Worm (Caenorhabditis elegans) whole organism, L1 larva: ENCODE measurements around the gene smg-6.
A peak's percentile ranks its signal among the peaks of the same experiment; 100 is the strongest.

ENCODE experiments used
- C04F5.9 ChIP-seq: sonication (generic microtip); optimal IDR thresholded peaks from 2 replicates; lab custom pipeline; 2016; ENCODE audit warnings: missing genetic modification characterization, missing compliant biosample characterization
- alr-1 ChIP-seq: fragments of 200-800 bp; sonication (Bioruptor generic); optimal IDR thresholded peaks from 2 replicates; lab custom pipeline; 2018; ENCODE audit warnings: borderline replicate concordance, mild to moderate bottlenecking, missing genetic modification characterization, missing compliant biosample characterization
- ama-1 ChIP-seq: fragments of 150-350 bp; optimal IDR thresholded peaks from 2 replicates; lab custom pipeline; 2014
- ceh-63 ChIP-seq: fragments of 200-800 bp; sonication (Bioruptor generic); optimal IDR thresholded peaks from 2 replicates; lab custom pipeline; 2018; ENCODE audit warnings: mild to moderate bottlenecking, missing genetic modification characterization, missing compliant biosample characterization
- ceh-8 ChIP-seq: fragments of 200-800 bp; sonication (Bioruptor generic); optimal IDR thresholded peaks from 2 replicates; lab custom pipeline; 2018; ENCODE audit warnings: mild to moderate bottlenecking, missing genetic modification characterization, moderate library complexity, missing compliant biosample characterization
- ceh-88 ChIP-seq: fragments of 200-800 bp; sonication (Bioruptor generic); IDR thresholded peaks from 2 replicates; pipeline ENCODE4 v1.3.6; 2022; ENCODE audit warnings: missing genetic modification characterization, missing compliant biosample characterization
- ceh-90 ChIP-seq: sonication (generic microtip); optimal IDR thresholded peaks from 2 replicates; lab custom pipeline; 2016; ENCODE audit warnings: missing genetic modification characterization, missing compliant biosample characterization
- efl-1 ChIP-seq, 4 experiments: fragments of 150-350 bp; optimal IDR thresholded peaks in 3 of 4; peaks in 1 of 4; 1 replicate in 1 of 4; 2 replicates in 3 of 4; lab custom pipeline; 2014; ENCODE audit warnings: missing biosample characterization in 2 of 4, missing genetic modification characterization in 2 of 4, missing genetic modification reagents in 2 of 4
- elt-2 ChIP-seq: sonication (generic microtip); optimal IDR thresholded peaks from 2 replicates; lab custom pipeline; 2016; ENCODE audit warnings: missing genetic modification characterization, mild to moderate bottlenecking, inconsistent platforms, missing compliant biosample characterization, missing genetic modification reagents
- fkh-4 ChIP-seq: sonication (generic microtip); optimal IDR thresholded peaks from 2 replicates; lab custom pipeline; 2016; ENCODE audit warnings: missing compliant biosample characterization, missing genetic modification characterization, borderline replicate concordance
- fkh-8 ChIP-seq: sonication (generic microtip); optimal IDR thresholded peaks from 2 replicates; lab custom pipeline; 2016; ENCODE audit warnings: mild to moderate bottlenecking, missing genetic modification characterization, missing compliant biosample characterization
- fos-1 ChIP-seq: fragments of 150-350 bp; optimal IDR thresholded peaks from 2 replicates; lab custom pipeline; 2014; ENCODE audit warnings: missing biosample characterization, missing genetic modification characterization
- hlh-17 ChIP-seq: fragments of 200-800 bp; sonication (Bioruptor generic); optimal IDR thresholded peaks from 2 replicates; lab custom pipeline; 2018; ENCODE audit warnings: missing genetic modification characterization, mild to moderate bottlenecking, missing compliant biosample characterization, moderate library complexity, borderline replicate concordance
- hlh-4 ChIP-seq: sonication (generic microtip); optimal IDR thresholded peaks from 2 replicates; lab custom pipeline; 2016; ENCODE audit warnings: mild to moderate bottlenecking, missing genetic modification characterization, missing compliant biosample characterization
- hpl-2 ChIP-seq: fragments of 150-350 bp; optimal IDR thresholded peaks from 2 replicates; lab custom pipeline; 2014; ENCODE audit warnings: missing biosample characterization, missing genetic modification reagents, missing genetic modification characterization
- irx-1 ChIP-seq: sonication (generic microtip); optimal IDR thresholded peaks from 2 replicates; lab custom pipeline; 2016; ENCODE audit warnings: missing genetic modification characterization, missing compliant biosample characterization
- jun-1 ChIP-seq: fragments of 150-350 bp; optimal IDR thresholded peaks from 2 replicates; lab custom pipeline; 2014; ENCODE audit warnings: missing biosample characterization, missing genetic modification reagents, missing genetic modification characterization
- lin-14 ChIP-seq: fragments of 200-800 bp; sonication (Bioruptor generic); optimal IDR thresholded peaks from 2 replicates; lab custom pipeline; 2018; ENCODE audit warnings: mild to moderate bottlenecking, missing genetic modification characterization, moderate library complexity, missing compliant biosample characterization
- lin-15B ChIP-seq: fragments of 150-350 bp; sonication (generic microtip); optimal IDR thresholded peaks from 3 replicates; lab custom pipeline; 2014; ENCODE audit warnings: missing biosample characterization, missing genetic modification characterization
- lin-35 ChIP-seq, 2 experiments: fragments of 150-350 bp; optimal IDR thresholded peaks; 2 replicates each; lab custom pipeline; 2014; ENCODE audit warnings: missing biosample characterization in 2 of 2, missing genetic modification characterization in 2 of 2, missing genetic modification reagents in 2 of 2
- lin-39 ChIP-seq: fragments of 150-350 bp; optimal IDR thresholded peaks from 2 replicates; lab custom pipeline; 2014; ENCODE audit warnings: missing biosample characterization, missing genetic modification reagents, missing genetic modification characterization
- lir-3 ChIP-seq: sonication (generic microtip); optimal IDR thresholded peaks from 2 replicates; lab custom pipeline; 2016; ENCODE audit warnings: mild to moderate bottlenecking, missing genetic modification characterization, moderate library complexity, missing compliant biosample characterization; ENCODE audit not compliant: poor library complexity
- mdl-1 ChIP-seq, 2 experiments: fragments of 150-350 bp; optimal IDR thresholded peaks; 2 replicates each; lab custom pipeline; 2014 to 2017; ENCODE audit warnings: missing biosample characterization in 2 of 2, missing genetic modification characterization in 2 of 2, inconsistent platforms in 1 of 2
- mef-2 ChIP-seq: fragments of 150-350 bp; optimal IDR thresholded peaks from 2 replicates; lab custom pipeline; 2014; ENCODE audit warnings: missing biosample characterization, missing genetic modification characterization
- nhr-11 ChIP-seq: fragments of 150-350 bp; optimal IDR thresholded peaks from 2 replicates; lab custom pipeline; 2014; ENCODE audit warnings: missing biosample characterization, missing genetic modification characterization
- nhr-19 ChIP-seq: fragments of 200-800 bp; sonication (Bioruptor generic); conservative IDR thresholded peaks from 2 replicates; pipeline ENCODE4 v1.3.6; 2022; ENCODE audit warnings: missing genetic modification characterization, missing compliant biosample characterization
- nhr-28 ChIP-seq: fragments of 150-350 bp; optimal IDR thresholded peaks from 2 replicates; lab custom pipeline; 2014; ENCODE audit warnings: missing biosample characterization, missing genetic modification characterization
- nhr-47 ChIP-seq: sonication (generic microtip); optimal IDR thresholded peaks from 2 replicates; lab custom pipeline; 2016; ENCODE audit warnings: mild to moderate bottlenecking, missing genetic modification characterization, moderate library complexity, missing compliant biosample characterization
- nhr-77 ChIP-seq: fragments of 150-350 bp; optimal IDR thresholded peaks from 2 replicates; lab custom pipeline; 2014; ENCODE audit warnings: missing biosample characterization, missing genetic modification characterization
- nhr-84 ChIP-seq: sonication (generic microtip); optimal IDR thresholded peaks from 2 replicates; lab custom pipeline; 2017; ENCODE audit warnings: missing biosample characterization, missing genetic modification characterization
- pqm-1 ChIP-seq: sonication (generic microtip); optimal IDR thresholded peaks from 3 replicates; lab custom pipeline; 2017; ENCODE audit warnings: missing biosample characterization, missing genetic modification characterization
- rnt-1 ChIP-seq: sonication (generic microtip); optimal IDR thresholded peaks from 2 replicates; lab custom pipeline; 2016; ENCODE audit warnings: mild to moderate bottlenecking, missing genetic modification characterization, moderate library complexity, missing compliant biosample characterization
- skn-1 ChIP-seq: fragments of 150-350 bp; optimal IDR thresholded peaks from 2 replicates; lab custom pipeline; 2014; ENCODE audit warnings: missing biosample characterization, missing genetic modification characterization
- sox-4 ChIP-seq: sonication (generic microtip); optimal IDR thresholded peaks from 2 replicates; lab custom pipeline; 2016; ENCODE audit warnings: missing genetic modification characterization, missing compliant biosample characterization
- sup-37 ChIP-seq: fragments of 200-800 bp; sonication (Bioruptor generic); optimal IDR thresholded peaks from 2 replicates; lab custom pipeline; 2018; ENCODE audit warnings: mild to moderate bottlenecking, missing genetic modification characterization, missing compliant biosample characterization
- swsn-7 ChIP-seq: sonication (generic microtip); optimal IDR thresholded peaks from 2 replicates; lab custom pipeline; 2016; ENCODE audit warnings: missing genetic modification characterization, missing compliant biosample characterization
- tbx-2 ChIP-seq: sonication (generic microtip); optimal IDR thresholded peaks from 2 replicates; lab custom pipeline; 2016; ENCODE audit warnings: missing genetic modification characterization, missing compliant biosample characterization
- tlp-1 ChIP-seq: fragments of 150-350 bp; optimal IDR thresholded peaks from 2 replicates; lab custom pipeline; 2014; ENCODE audit warnings: missing biosample characterization, missing genetic modification characterization
- unc-62 ChIP-seq: fragments of 150-350 bp; optimal IDR thresholded peaks from 2 replicates; lab custom pipeline; 2014; ENCODE audit warnings: missing biosample characterization, missing genetic modification reagents, missing genetic modification characterization
- vab-15 ChIP-seq: sonication (generic microtip); optimal IDR thresholded peaks from 2 replicates; lab custom pipeline; 2017; ENCODE audit warnings: missing genotype, mild to moderate bottlenecking, missing genetic modification characterization, missing compliant biosample characterization
- xbp-1 ChIP-seq: sonication (generic microtip); optimal IDR thresholded peaks from 2 replicates; lab custom pipeline; 2016; ENCODE audit warnings: missing genetic modification characterization, missing compliant biosample characterization
- ztf-11 ChIP-seq, 2 experiments: sonication (generic microtip); optimal IDR thresholded peaks; 2 replicates each; lab custom pipeline; 2016 to 2017; ENCODE audit warnings: missing genetic modification characterization in 2 of 2, missing biosample characterization in 1 of 2, missing compliant biosample characterization in 1 of 2
- ztf-4 ChIP-seq: fragments of 150-350 bp; optimal IDR thresholded peaks from 2 replicates; lab custom pipeline; 2014; ENCODE audit warnings: missing biosample characterization, missing genetic modification characterization

smg-6 gene

DNA sequence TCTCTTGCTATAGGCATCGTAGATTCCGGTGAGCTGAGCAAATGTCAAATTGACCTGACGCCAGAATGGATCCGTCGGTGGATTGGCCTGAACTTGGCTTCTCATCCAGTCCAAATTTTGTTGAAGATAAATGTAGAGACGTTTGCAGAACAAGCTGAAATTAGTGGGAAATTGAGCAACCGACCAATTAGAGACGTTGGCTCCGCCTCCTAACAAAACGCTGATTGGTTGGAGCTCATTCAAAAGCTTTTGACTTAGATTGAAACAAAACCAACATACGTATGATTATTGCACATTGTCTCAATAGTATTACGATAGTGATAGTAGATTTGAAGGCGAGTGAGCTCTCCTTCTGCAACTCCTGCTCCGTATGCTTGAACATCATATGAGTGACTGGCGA is 32.8 kb downstream of the smg-6 start:
- no peak for TF ChIP-seq efl-1 (optimal IDR thresholded peaks at IDR 0.05; lab: Kevin White, UChicago)
- peak in 1 of 2 experiments; percentile 12 for TF ChIP-seq efl-1 (GFP tag; optimal IDR thresholded peaks at IDR 0.05 in 1 of 2; lab: Kevin White, UChicago)
- no peak for TF ChIP-seq xbp-1 (tag; lab: Kevin White, UChicago)
- no peak for TF ChIP-seq fkh-8 (tag; lab: Kevin White, UChicago)
- TF ChIP-seq, all 84 proteins: peak for 1

DNA sequence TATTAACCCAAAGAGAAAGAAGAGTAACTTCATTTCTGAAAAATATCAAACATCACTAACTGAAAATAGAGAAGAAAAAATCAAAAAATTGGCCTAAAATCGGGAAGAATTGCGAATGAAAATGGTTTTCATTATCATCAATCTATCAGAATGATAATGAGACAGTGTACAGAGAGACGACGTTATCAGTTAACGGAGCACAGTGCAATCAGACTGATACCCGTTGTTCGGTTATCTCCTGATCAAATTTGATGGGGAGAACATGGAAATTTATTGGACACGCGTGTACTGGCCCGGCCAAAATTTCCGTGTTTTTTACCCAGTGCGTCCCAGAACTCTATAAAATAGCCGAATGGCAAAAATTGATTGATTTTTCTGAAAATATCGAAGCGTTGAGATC is 34.3 kb downstream of the smg-6 start, which contains the start of gene Y54F10AM.8:
TSS of gene Y54F10AM.8 (minus strand) at position 35 of the 400 bp plus-strand sequence.
- TF ChIP-seq nhr-84 (tag; lab: Kevin White, UChicago) = no peak
- no peak for TF ChIP-seq tbx-2
- no peak for TF ChIP-seq ceh-63 (GFP tag; lab: Kevin White, UChicago)
- TF ChIP-seq C04F5.9 (tag; lab: Kevin White, UChicago) = no peak
- TF ChIP-seq nhr-28 = no peak
- peak; percentile 83 for TF ChIP-seq elt-2 (tag; lab: Kevin White, UChicago)
- TF ChIP-seq rnt-1 (tag; lab: Kevin White, UChicago) = no peak
- no peak for TF ChIP-seq lin-14 (GFP tag; lab: Kevin White, UChicago)
- no peak for TF ChIP-seq lir-3 (tag; lab: Kevin White, UChicago)
- TF ChIP-seq tlp-1 (tag; lab: Kevin White, UChicago) = peak; percentile 73
- peak; percentile 93 for TF ChIP-seq pqm-1 (tag; lab: Kevin White, UChicago)
- TF ChIP-seq, all 84 proteins: peak for 3

DNA sequence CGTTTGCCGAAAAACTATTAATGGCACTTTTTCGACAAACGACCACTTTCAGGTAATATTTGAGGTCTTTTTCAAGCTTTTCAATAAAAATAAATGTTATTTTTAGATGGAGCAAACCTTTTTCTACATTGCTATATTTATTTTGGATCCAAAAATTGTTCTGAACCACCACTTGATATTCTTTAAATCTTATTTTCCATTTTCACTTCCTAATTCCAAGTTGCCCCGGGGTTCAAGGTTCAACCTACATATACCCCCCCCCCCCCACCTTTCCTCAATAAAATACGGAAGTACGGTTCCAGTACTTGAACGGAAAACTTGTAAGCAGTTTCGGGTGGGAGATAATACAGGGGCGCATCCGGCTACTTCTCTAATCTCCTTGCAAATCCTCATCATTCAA is 34.9 kb downstream of the smg-6 start, which contains the start of gene Y54F10AM.6:
TSS of gene Y54F10AM.6 (plus strand) at position 301 of the 400 bp plus-strand sequence.
- TF ChIP-seq fkh-8 (tag; lab: Kevin White, UChicago) (no peak), rnt-1 (tag; lab: Kevin White, UChicago) (no peak), sup-37 (GFP tag; lab: Kevin White, UChicago) (no peak), lin-15B (tag; lab: Kevin White, UChicago) (no peak), irx-1 (tag; lab: Kevin White, UChicago) (no peak), mef-2 (no peak), tlp-1 (tag; lab: Kevin White, UChicago) (no peak), fos-1 (no peak), hlh-17 (GFP tag; lab: Kevin White, UChicago) (no peak), nhr-77 (tag; lab: Kevin White, UChicago) (no peak), xbp-1 (tag; lab: Kevin White, UChicago) (no peak), hlh-4 (tag; lab: Kevin White, UChicago) (no peak), hpl-2 (GFP tag; lab: Kevin White, UChicago) (no peak), nhr-19 (no peak), efl-1 (optimal IDR thresholded peaks at IDR 0.05; lab: Kevin White, UChicago) (no peak), efl-1 (GFP tag; optimal IDR thresholded peaks at IDR 0.05 in 1 of 2; lab: Kevin White, UChicago) (no peak), ztf-4 (tag; lab: Kevin White, UChicago) (no peak), lin-39 (tag; lab: Kevin White, UChicago) (no peak)

DNA sequence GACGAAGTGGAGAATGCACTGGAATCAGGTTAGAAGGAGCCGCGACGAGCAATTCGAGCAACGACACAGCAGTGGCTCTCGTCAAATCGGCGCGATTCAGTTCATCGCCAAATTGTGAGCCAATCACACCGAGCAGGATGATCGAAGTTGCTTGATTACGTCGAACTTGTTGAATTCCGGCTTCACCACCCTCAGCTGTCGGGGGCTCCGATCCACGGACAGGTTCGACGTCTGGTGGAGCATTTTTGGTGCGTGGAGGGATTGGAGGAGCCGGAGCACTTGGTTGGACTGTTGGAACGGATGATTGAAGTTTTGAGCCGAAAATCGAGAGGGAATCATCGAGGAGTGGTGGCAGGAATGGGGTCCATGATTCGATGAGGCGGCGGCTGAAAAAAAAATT is 41.8 kb downstream of the smg-6 start:
- TF ChIP-seq efl-1 (optimal IDR thresholded peaks at IDR 0.05; lab: Kevin White, UChicago) = no peak
- no peak for TF ChIP-seq efl-1 (GFP tag; optimal IDR thresholded peaks at IDR 0.05 in 1 of 2; lab: Kevin White, UChicago)
- TF ChIP-seq unc-62 = no peak
- TF ChIP-seq ama-1 (lab: Kevin White, UChicago) = no peak

DNA sequence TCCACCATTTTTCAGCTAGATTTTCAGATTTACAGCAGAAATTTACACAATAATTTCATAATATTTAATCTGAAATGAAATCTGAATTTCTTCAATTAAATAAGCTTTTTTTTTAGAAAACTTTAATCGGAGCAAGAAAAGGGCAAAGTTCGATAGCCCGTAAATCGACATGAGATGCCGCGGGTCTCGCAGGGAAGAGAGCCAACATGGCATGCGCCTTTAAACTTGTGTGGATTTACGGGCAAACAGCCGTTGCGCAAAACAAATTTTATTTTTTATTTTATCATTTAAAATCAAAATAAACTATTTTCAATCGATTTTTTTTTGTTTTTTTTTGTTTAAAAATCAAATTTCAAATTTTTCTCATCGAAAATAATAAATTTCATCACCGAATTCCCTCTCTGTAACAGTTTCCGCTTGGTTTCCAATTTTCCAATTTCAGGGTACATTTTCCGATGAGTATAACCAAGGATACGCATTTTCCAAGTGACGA is 55.0 kb downstream of the smg-6 start, which contains the start of the genes Y54F10AM.15, rbc-2 and ndua-8:
TSS of gene Y54F10AM.15 (minus strand) at position 59 of the 493 bp plus-strand sequence.
TSS of gene rbc-2 (minus strand) at position 69 of the 493 bp plus-strand sequence.
TSS of gene ndua-8 (plus strand) at position 443 of the 493 bp plus-strand sequence.
- peak in 1 of 2 experiments; percentile 76 for TF ChIP-seq mdl-1 (tag; optimal IDR thresholded peaks at IDR 0.05; lab: Kevin White, UChicago)
- peak; percentile 88 for TF ChIP-seq nhr-11 (tag; lab: Kevin White, UChicago)
- peak; percentile 92 for TF ChIP-seq lin-35 (GFP tag; optimal IDR thresholded peaks at IDR 0.05; lab: Kevin White, UChicago)
- peak; percentile 92 for TF ChIP-seq swsn-7 (tag; lab: Kevin White, UChicago)
- TF ChIP-seq alr-1 (tag; lab: Kevin White, UChicago) = no peak
- TF ChIP-seq nhr-77 (tag; lab: Kevin White, UChicago) = peak; percentile 87
- TF ChIP-seq ceh-90 (tag; lab: Kevin White, UChicago) = no peak
- TF ChIP-seq jun-1 = peak; percentile 85
- peak; percentile 89 for TF ChIP-seq lin-15B (tag; lab: Kevin White, UChicago)
- TF ChIP-seq ztf-11 (tag; optimal IDR thresholded peaks at IDR 0.05; lab: Kevin White, UChicago) = peak in 1 of 2 experiments; percentile 65
- TF ChIP-seq lir-3 (tag; lab: Kevin White, UChicago) = no peak
- TF ChIP-seq ceh-8 (GFP tag; lab: Kevin White, UChicago) = peak; percentile 52
- TF ChIP-seq fkh-4 (tag; lab: Kevin White, UChicago) = peak; percentile 49
- no peak for TF ChIP-seq hlh-17 (GFP tag; lab: Kevin White, UChicago)
- peak; percentile 80 for TF ChIP-seq sox-4 (tag; lab: Kevin White, UChicago)
- peak; percentile 97 for TF ChIP-seq nhr-47 (tag; lab: Kevin White, UChicago)
- peak; percentile 77 for TF ChIP-seq ceh-88
- peak; percentile 94 for TF ChIP-seq skn-1
- peak; percentile 36 for TF ChIP-seq vab-15
